Worm (Caenorhabditis elegans): Measurements from ENCODE around the gene C24D10.5.

- TF ChIP-seq tbx-11 (GFP tag; IDR thresholded peaks at IDR 0.05) = no peak
- no peak for TF ChIP-seq ceh-13 (GFP tag; optimal IDR thresholded peaks at IDR 0.05)
- TF ChIP-seq F13C5.2 (tag; optimal IDR thresholded peaks at IDR 0.05) = no peak
- no peak for TF ChIP-seq ama-1 (optimal IDR thresholded peaks at IDR 0.05)
- no peak for TF ChIP-seq scrt-1 (GFP tag; IDR thresholded peaks at IDR 0.05)
- TF ChIP-seq pes-1 (GFP tag; IDR thresholded peaks at IDR 0.05) = no peak
- TF ChIP-seq hnd-1 (tag; optimal IDR thresholded peaks at IDR 0.05) = no peak
These were observed 50.9 kb downstream of the C24D10.5 start for ce11 chrIV:5200813-5201212.

Measured in whole organism, early embryonic.